Worm (Caenorhabditis elegans): Measurements from ENCODE around the gene cyp-34A5.

DNA sequence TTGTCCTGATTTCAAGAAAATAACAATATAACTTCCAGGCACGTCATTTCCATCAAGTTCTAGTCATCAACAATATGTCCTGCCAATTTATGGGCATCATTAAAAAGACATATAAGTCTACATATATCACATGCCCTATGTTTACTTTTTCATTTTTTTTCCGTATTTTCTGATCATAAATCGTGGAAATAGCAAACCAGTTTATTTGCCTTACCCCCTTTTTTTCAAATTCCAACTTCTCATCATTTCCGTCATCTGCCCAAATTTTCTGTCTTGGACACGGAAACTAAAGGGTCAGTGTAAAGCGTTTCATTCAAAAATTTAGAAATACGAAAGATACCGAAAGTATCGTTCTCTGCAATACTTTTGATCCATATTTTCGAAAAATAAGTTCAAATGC is 34.8 kb upstream of the cyp-34A5 start:
- TF ChIP-seq ama-1 (optimal IDR thresholded peaks at IDR 0.05) (no peak), ets-7 (tag; optimal IDR thresholded peaks at IDR 0.05) (no peak), pes-1 (GFP tag; IDR thresholded peaks at IDR 0.05) (no peak), ceh-13 (GFP tag; optimal IDR thresholded peaks at IDR 0.05) (no peak), scrt-1 (GFP tag; IDR thresholded peaks at IDR 0.05) (no peak), ceh-36 (tag; optimal IDR thresholded peaks at IDR 0.05) (no peak)
